Fruit fly (Drosophila melanogaster) Kc167 (cell line): ENCODE measurements around the gene CG9837.

ENCODE experiments used
- insv ChIP-seq: fragments of >200 bp; optimal IDR thresholded peaks from 3 replicates; lab custom pipeline; 2018; ENCODE audit warnings: missing external identifiers
- ttk ChIP-seq: sonication (Bioruptor generic); optimal IDR thresholded peaks from 2 replicates; lab custom pipeline; 2017; ENCODE audit warnings: missing external identifiers

- TF ChIP-seq insv (lab: Kevin White, UChicago): no peak
- TF ChIP-seq ttk (lab: Kevin White, UChicago): no peak
These were observed 1.7 kb upstream of the CG9837 start for dm6 chr3R:8815074-8815473.
